Worm (Caenorhabditis elegans) whole organism, young adult: ENCODE results near the gene F17E9.2.
A peak's percentile ranks its signal among the peaks of the same experiment; 100 is the strongest.

Experiments used
- B0336.3 ChIP-seq: fragments of 200-800 bp; sonication (Bioruptor generic); IDR thresholded peaks from 2 replicates; pipeline ENCODE4 v1.3.6; 2022; ENCODE audit warnings: missing genetic modification characterization, missing compliant biosample characterization
- F49E8.2 ChIP-seq: sonication (generic microtip); optimal IDR thresholded peaks from 3 replicates; lab custom pipeline; 2017; ENCODE audit warnings: missing genetic modification characterization, mild to moderate bottlenecking, missing compliant biosample characterization, antibody characterized with exemption, moderate library complexity; ENCODE audit not compliant: insufficient read depth
- F57A8.1 ChIP-seq: fragments of 200-800 bp; sonication (Bioruptor generic); optimal IDR thresholded peaks from 2 replicates; lab custom pipeline; 2018; ENCODE audit warnings: mild to moderate bottlenecking, missing genetic modification characterization, moderate library complexity, missing compliant biosample characterization
- T26A5.8 ChIP-seq: sonication (generic microtip); optimal IDR thresholded peaks from 2 replicates; lab custom pipeline; 2016; ENCODE audit warnings: missing genetic modification characterization, missing compliant biosample characterization
- Y56A3A.18 ChIP-seq: fragments of 200-800 bp; sonication (Bioruptor generic); IDR thresholded peaks from 2 replicates; pipeline ENCODE4 v1.3.6; 2022; ENCODE audit warnings: missing genetic modification reagents, missing genetic modification characterization, missing compliant biosample characterization
- ama-1 ChIP-seq, 3 experiments: fragments of 150-350 bp in 1 of 3; sonication (generic microtip) in 2 of 3; optimal IDR thresholded peaks; 2 replicates each; lab custom pipeline; 2014 to 2018; ENCODE audit warnings: missing biosample characterization in 2 of 3, missing genetic modification characterization in 2 of 3, missing genetic modification reagents in 2 of 3
- ceh-79 ChIP-seq: sonication (generic microtip); optimal IDR thresholded peaks from 2 replicates; lab custom pipeline; 2017; ENCODE audit warnings: mild to moderate bottlenecking, missing genetic modification characterization, missing compliant biosample characterization
- nfya-1 ChIP-seq: sonication (generic microtip); optimal IDR thresholded peaks from 2 replicates; lab custom pipeline; 2017; ENCODE audit warnings: antibody characterized with exemption, missing compliant biosample characterization, missing genetic modification characterization, borderline replicate concordance; ENCODE audit not compliant: insufficient read depth
- nfya-2 ChIP-seq: fragments of 200-800 bp; sonication (Bioruptor generic); IDR thresholded peaks from 2 replicates; pipeline ENCODE4 v1.3.6; 2022; ENCODE audit warnings: missing genetic modification reagents, missing genetic modification characterization, missing compliant biosample characterization
- nhr-27 ChIP-seq: fragments of 200-800 bp; sonication (Bioruptor generic); optimal IDR thresholded peaks from 2 replicates; lab custom pipeline; 2018; ENCODE audit warnings: mild to moderate bottlenecking, missing genetic modification characterization, moderate library complexity, missing compliant biosample characterization
- nhr-80 ChIP-seq: sonication (generic microtip); optimal IDR thresholded peaks from 2 replicates; lab custom pipeline; 2016; ENCODE audit warnings: missing genetic modification characterization, missing compliant biosample characterization
- rpc-1 ChIP-seq, 2 experiments: fragments of 150-350 bp in 1 of 2; sonication (generic microtip) in 1 of 2; optimal IDR thresholded peaks; 2 replicates each; lab custom pipeline; 2014 to 2018; ENCODE audit warnings: missing biosample characterization in 1 of 2, missing genetic modification characterization in 1 of 2, missing genetic modification reagents in 1 of 2, missing genotype in 1 of 2
- unc-130 ChIP-seq: sonication (generic microtip); optimal IDR thresholded peaks from 2 replicates; lab custom pipeline; 2016; ENCODE audit warnings: missing genetic modification reagents, missing genetic modification characterization, missing compliant biosample characterization

ce11 chrIV:8375381-8375780 lies 19.7 kb downstream of the F17E9.2 start:
- 0 out of 2 replicates have a peak, but pooled peaks have one; percentile 35 for TF ChIP-seq Y56A3A.18 (GFP tag; lab: Robert Waterston, UW)
- no peak for TF ChIP-seq nfya-1 (tag; lab: Kevin White, UChicago)
- TF ChIP-seq unc-130 (GFP tag; lab: Kevin White, UChicago): peak; percentile 85
- TF ChIP-seq ama-1 (optimal IDR thresholded peaks at IDR 0.05; lab: Kevin White, UChicago): peak; percentile 23
- TF ChIP-seq ama-1 (GFP tag; optimal IDR thresholded peaks at IDR 0.05; lab: Kevin White, UChicago): peak; percentile 46 to 65
- TF ChIP-seq nfya-2 (GFP tag; lab: Robert Waterston, UW): no peak
- TF ChIP-seq ceh-79 (tag; lab: Kevin White, UChicago): peak; percentile 56
- TF ChIP-seq T26A5.8: no peak
- peak; percentile 21 for TF ChIP-seq nhr-27 (tag; lab: Kevin White, UChicago)
- peak; percentile 60 for TF ChIP-seq nhr-80
- TF ChIP-seq F57A8.1 (GFP tag; lab: Kevin White, UChicago): no peak
- TF ChIP-seq B0336.3: peak; percentile 83
- peak; percentile 87 for TF ChIP-seq rpc-1 (optimal IDR thresholded peaks at IDR 0.05; lab: Kevin White, UChicago)
- peak; percentile 86 for TF ChIP-seq rpc-1 (tag; optimal IDR thresholded peaks at IDR 0.05; lab: Kevin White, UChicago)
- TF ChIP-seq F49E8.2: peak; percentile 57
